Worm (Caenorhabditis elegans) whole organism, L2 larva: ENCODE results near the gene Y47D3A.20.
A peak's percentile ranks its signal among the peaks of the same experiment; 100 is the strongest.

Experiments used
- C34F6.9 ChIP-seq: fragments of 150-350 bp; optimal IDR thresholded peaks from 2 replicates; lab custom pipeline; 2014; ENCODE audit warnings: missing biosample characterization, missing genetic modification characterization
- F13H6.1 ChIP-seq: sonication (generic microtip); optimal IDR thresholded peaks from 2 replicates; lab custom pipeline; 2016; ENCODE audit warnings: missing genetic modification characterization, missing compliant biosample characterization
- R02D3.7 ChIP-seq: fragments of 150-350 bp; optimal IDR thresholded peaks from 2 replicates; lab custom pipeline; 2014; ENCODE audit warnings: missing biosample characterization, missing genetic modification characterization
- aly-2 ChIP-seq: fragments of 150-350 bp; optimal IDR thresholded peaks from 2 replicates; lab custom pipeline; 2014; ENCODE audit warnings: missing biosample characterization, missing genetic modification characterization
- ama-1 ChIP-seq: fragments of 150-350 bp; optimal IDR thresholded peaks from 2 replicates; lab custom pipeline; 2018; ENCODE audit warnings: inconsistent platforms
- blmp-1 ChIP-seq: sonication (generic microtip); optimal IDR thresholded peaks from 2 replicates; lab custom pipeline; 2017; ENCODE audit warnings: missing genetic modification characterization, mild to moderate bottlenecking, missing compliant biosample characterization, antibody characterized with exemption, moderate library complexity; ENCODE audit not compliant: insufficient read depth
- crh-2 ChIP-seq: sonication (generic microtip); optimal IDR thresholded peaks from 2 replicates; lab custom pipeline; 2017; ENCODE audit warnings: missing biosample characterization, missing genetic modification characterization
- dmd-4 ChIP-seq: sonication (generic microtip); optimal IDR thresholded peaks from 2 replicates; lab custom pipeline; 2017; ENCODE audit warnings: missing biosample characterization, missing genetic modification characterization
- egl-27 ChIP-seq: sonication (generic microtip); optimal IDR thresholded peaks from 3 replicates; lab custom pipeline; 2017; ENCODE audit warnings: missing biosample characterization, missing genetic modification reagents, missing genetic modification characterization
- elt-1 ChIP-seq: fragments of 150-350 bp; optimal IDR thresholded peaks from 2 replicates; lab custom pipeline; 2014; ENCODE audit warnings: missing biosample characterization, missing genetic modification characterization
- elt-3 ChIP-seq: sonication (generic microtip); optimal IDR thresholded peaks from 2 replicates; lab custom pipeline; 2017; ENCODE audit warnings: missing biosample characterization, missing genetic modification characterization
- fos-1 ChIP-seq: fragments of 150-350 bp; optimal IDR thresholded peaks from 2 replicates; lab custom pipeline; 2014; ENCODE audit warnings: missing biosample characterization, missing genetic modification characterization
- gmeb-1 ChIP-seq: fragments of 150-350 bp; optimal IDR thresholded peaks from 2 replicates; lab custom pipeline; 2014; ENCODE audit warnings: missing biosample characterization, missing genetic modification characterization
- lin-11 ChIP-seq: fragments of 150-350 bp; sonication (generic microtip); optimal IDR thresholded peaks from 2 replicates; lab custom pipeline; 2014; ENCODE audit warnings: missing biosample characterization, missing genetic modification characterization, inconsistent platforms, mixed read lengths
- lin-13 ChIP-seq: fragments of 150-350 bp; optimal IDR thresholded peaks from 2 replicates; lab custom pipeline; 2014; ENCODE audit warnings: missing biosample characterization, missing genetic modification reagents, missing genetic modification characterization
- lin-39 ChIP-seq: fragments of 150-350 bp; optimal IDR thresholded peaks from 2 replicates; lab custom pipeline; 2014; ENCODE audit warnings: missing biosample characterization, missing genetic modification reagents, missing genetic modification characterization
- nhr-10 ChIP-seq: sonication (generic microtip); optimal IDR thresholded peaks from 2 replicates; lab custom pipeline; 2017; ENCODE audit warnings: missing biosample characterization, missing genetic modification characterization
- nhr-11 ChIP-seq: fragments of 150-350 bp; optimal IDR thresholded peaks from 2 replicates; lab custom pipeline; 2014; ENCODE audit warnings: missing biosample characterization, missing genetic modification characterization
- nhr-12 ChIP-seq: fragments of 150-350 bp; optimal IDR thresholded peaks from 2 replicates; lab custom pipeline; 2014; ENCODE audit warnings: missing biosample characterization, missing genetic modification characterization
- nhr-21 ChIP-seq: fragments of 150-350 bp; optimal IDR thresholded peaks from 2 replicates; lab custom pipeline; 2014; ENCODE audit warnings: missing biosample characterization, missing genetic modification characterization
- nhr-25 ChIP-seq: fragments of 150-350 bp; sonication (generic microtip); optimal IDR thresholded peaks from 3 replicates; lab custom pipeline; 2014; ENCODE audit warnings: missing biosample characterization, missing genetic modification characterization
- nhr-6 ChIP-seq: fragments of 150-350 bp; optimal IDR thresholded peaks from 2 replicates; lab custom pipeline; 2014; ENCODE audit warnings: missing biosample characterization, missing genetic modification characterization
- nhr-77 ChIP-seq: fragments of 150-350 bp; optimal IDR thresholded peaks from 2 replicates; lab custom pipeline; 2014; ENCODE audit warnings: missing biosample characterization, missing genetic modification characterization
- peb-1 ChIP-seq: fragments of 150-350 bp; optimal IDR thresholded peaks from 2 replicates; lab custom pipeline; 2014; ENCODE audit warnings: missing biosample characterization, missing genetic modification characterization
- sem-4 ChIP-seq: fragments of 150-350 bp; optimal IDR thresholded peaks from 2 replicates; lab custom pipeline; 2014; ENCODE audit warnings: missing biosample characterization, missing genetic modification reagents, missing genetic modification characterization
- sma-3 ChIP-seq: sonication (generic microtip); optimal IDR thresholded peaks from 2 replicates; lab custom pipeline; 2016; ENCODE audit warnings: missing genetic modification reagents, missing genetic modification characterization, missing compliant biosample characterization
- sma-9 ChIP-seq, 2 experiments: fragments of 150-350 bp in 1 of 2; sonication (generic microtip) in 1 of 2; optimal IDR thresholded peaks; 2 replicates each; lab custom pipeline; 2014 to 2016; ENCODE audit warnings: missing genetic modification characterization in 2 of 2, mild to moderate bottlenecking in 1 of 2, missing biosample characterization in 1 of 2, missing compliant biosample characterization in 1 of 2, missing genetic modification reagents in 1 of 2, moderate library complexity in 1 of 2
- snpc-4 ChIP-seq: fragments of 150-350 bp; optimal IDR thresholded peaks from 2 replicates; lab custom pipeline; 2014; ENCODE audit warnings: missing biosample characterization, missing genetic modification characterization
- unc-39 ChIP-seq: fragments of 150-350 bp; optimal IDR thresholded peaks from 2 replicates; lab custom pipeline; 2014; ENCODE audit warnings: missing biosample characterization, missing genetic modification characterization
- unc-55 ChIP-seq: fragments of 150-350 bp; sonication (generic microtip); optimal IDR thresholded peaks from 3 replicates; lab custom pipeline; 2014; ENCODE audit warnings: missing biosample characterization, missing genetic modification reagents, missing genetic modification characterization
- unc-62 ChIP-seq: fragments of 150-350 bp; optimal IDR thresholded peaks from 2 replicates; lab custom pipeline; 2014; ENCODE audit warnings: missing biosample characterization, missing genetic modification reagents, missing genetic modification characterization
- zag-1 ChIP-seq: fragments of 150-350 bp; optimal IDR thresholded peaks from 2 replicates; lab custom pipeline; 2014; ENCODE audit warnings: missing biosample characterization, missing genetic modification characterization
- ztf-1 ChIP-seq: fragments of 200-800 bp; sonication (Bioruptor generic); conservative IDR thresholded peaks from 2 replicates; pipeline ENCODE4 v1.3.6; 2022; ENCODE audit warnings: missing genetic modification characterization, missing compliant biosample characterization
- ztf-11 ChIP-seq: sonication (generic microtip); optimal IDR thresholded peaks from 2 replicates; lab custom pipeline; 2017; ENCODE audit warnings: missing biosample characterization, missing genetic modification characterization
- ztf-4 ChIP-seq: fragments of 150-350 bp; optimal IDR thresholded peaks from 2 replicates; lab custom pipeline; 2014; ENCODE audit warnings: missing biosample characterization, missing genetic modification characterization

Y47D3A.20 gene

ce11 chrIII:11244338-11244737 is 30.5 kb upstream of the Y47D3A.20 start:
- TF ChIP-seq egl-27 (tag; lab: Kevin White, UChicago), result no peak
- TF ChIP-seq unc-62, result no peak
- TF ChIP-seq nhr-6 (tag; lab: Kevin White, UChicago), result no peak
- peak; percentile 18 for TF ChIP-seq gmeb-1 (tag; lab: Kevin White, UChicago)
- TF ChIP-seq unc-39, result no peak
- no peak for TF ChIP-seq snpc-4
- TF ChIP-seq zag-1 (tag; lab: Kevin White, UChicago), result no peak

DNA sequence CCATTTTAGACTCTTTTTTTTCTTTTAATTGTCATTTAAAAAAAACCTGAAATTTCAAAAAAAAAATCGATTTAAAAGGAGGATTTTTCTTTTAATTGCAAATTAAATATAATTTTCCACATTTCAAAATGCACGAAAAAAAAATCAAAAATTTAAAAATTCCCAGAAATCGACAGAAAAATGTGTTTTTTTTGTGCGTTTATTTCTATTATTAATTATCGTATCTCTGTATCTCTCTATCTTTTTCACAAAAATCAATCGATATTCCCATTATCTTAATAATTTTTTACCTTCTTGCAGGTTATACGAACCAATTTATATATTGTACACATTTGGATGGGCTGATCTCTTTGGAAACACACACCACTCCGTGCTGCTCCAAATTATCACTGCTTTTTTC is 30.0 kb upstream of the Y47D3A.20 start, which contains the start of gene rsks-1:
TSS of gene rsks-1 (plus strand) at position 301 of the 400 bp plus-strand sequence.
- TF ChIP-seq aly-2 (tag; lab: Kevin White, UChicago) (no peak), crh-2 (no peak), F13H6.1 (tag; lab: Kevin White, UChicago) (no peak), nhr-6 (tag; lab: Kevin White, UChicago) (no peak), egl-27 (tag; lab: Kevin White, UChicago) (no peak), nhr-21 (tag; lab: Kevin White, UChicago) (no peak), fos-1 (tag; lab: Kevin White, UChicago) (no peak), C34F6.9 (tag; lab: Kevin White, UChicago) (no peak), unc-55 (GFP tag; lab: Kevin White, UChicago) (no peak), nhr-11 (tag; lab: Kevin White, UChicago) (no peak), nhr-10 (tag; lab: Kevin White, UChicago) (no peak), peb-1 (tag; lab: Kevin White, UChicago) (no peak), nhr-25 (tag; lab: Kevin White, UChicago) (no peak)

DNA sequence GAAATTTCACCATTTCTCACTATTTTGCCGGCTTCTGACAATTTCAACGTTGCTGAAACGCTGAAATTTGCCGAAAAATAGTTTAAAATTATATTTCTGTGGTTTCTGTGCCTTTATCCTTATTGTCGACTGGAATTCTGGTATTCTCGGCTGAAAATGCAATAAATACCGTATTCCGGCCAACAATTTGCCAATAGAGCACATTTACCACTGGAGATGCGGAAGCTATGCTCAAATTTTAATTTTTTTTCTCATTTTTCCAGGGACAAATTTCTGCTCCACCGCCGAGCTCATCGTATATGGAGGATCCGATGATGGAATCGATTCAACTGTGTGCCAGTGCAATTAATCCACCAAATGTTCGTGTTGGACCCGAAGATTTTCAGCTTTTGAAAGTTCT is 28.3 kb upstream of the Y47D3A.20 start:
- no peak for TF ChIP-seq sma-9 (GFP tag; optimal IDR thresholded peaks at IDR 0.05; lab: Kevin White, UChicago)
- no peak for TF ChIP-seq sma-9 (tag; optimal IDR thresholded peaks at IDR 0.05; lab: Kevin White, UChicago)
- no peak for TF ChIP-seq F13H6.1 (tag; lab: Kevin White, UChicago)
- TF ChIP-seq sem-4, result no peak
- TF ChIP-seq unc-39, result no peak
- TF ChIP-seq blmp-1 (tag; lab: Kevin White, UChicago), result no peak
- TF ChIP-seq nhr-6 (tag; lab: Kevin White, UChicago), result no peak
- no peak for TF ChIP-seq ztf-1 (GFP tag; lab: Robert Waterston, UW)
- no peak for TF ChIP-seq dmd-4 (tag; lab: Kevin White, UChicago)
- no peak for TF ChIP-seq lin-13
- no peak for TF ChIP-seq ama-1 (lab: Kevin White, UChicago)
- TF ChIP-seq ztf-4 (tag; lab: Kevin White, UChicago), result no peak
- TF ChIP-seq peb-1 (tag; lab: Kevin White, UChicago), result no peak
- TF ChIP-seq lin-39 (tag; lab: Kevin White, UChicago), result no peak
- TF ChIP-seq nhr-77 (tag; lab: Kevin White, UChicago), result no peak
- no peak for TF ChIP-seq elt-3 (tag; lab: Kevin White, UChicago)
- TF ChIP-seq C34F6.9 (tag; lab: Kevin White, UChicago), result no peak
- TF ChIP-seq, all 48 proteins: peak for 0

- TF ChIP-seq unc-62 (no peak), elt-1 (tag; lab: Kevin White, UChicago) (no peak), ztf-11 (no peak), R02D3.7 (tag; lab: Kevin White, UChicago) (no peak), dmd-4 (tag; lab: Kevin White, UChicago) (no peak), elt-3 (tag; lab: Kevin White, UChicago) (no peak), nhr-12 (tag; lab: Kevin White, UChicago) (no peak), fos-1 (tag; lab: Kevin White, UChicago) (no peak), lin-11 (tag; lab: Kevin White, UChicago) (no peak), sma-3 (GFP tag; lab: Kevin White, UChicago) (no peak), zag-1 (tag; lab: Kevin White, UChicago) (no peak), ztf-4 (tag; lab: Kevin White, UChicago) (no peak)
Measured at ce11 chrIII:11248897-11249296, 26.0 kb upstream of the Y47D3A.20 start.
